Worm (Caenorhabditis elegans) whole organism, L4/young adult: Measurements from ENCODE around the gene srt-18.

Experiments
- W03F9.2 ChIP-seq: fragments of 150-350 bp; optimal IDR thresholded peaks from 2 replicates; lab custom pipeline; 2014; ENCODE audit warnings: missing biosample characterization, missing genetic modification characterization
- dao-5 ChIP-seq: sonication (generic microtip); optimal IDR thresholded peaks from 2 replicates; lab custom pipeline; 2016; ENCODE audit warnings: missing genotype, missing genetic modification characterization, moderate library complexity, missing compliant biosample characterization
- him-1 ChIP-seq: sonication (generic microtip); optimal IDR thresholded peaks from 2 replicates; lab custom pipeline; 2016; ENCODE audit warnings: missing genotype, missing genetic modification reagents, missing genetic modification characterization, missing compliant biosample characterization

- TF ChIP-seq dao-5 (tag; lab: Kevin White, UChicago) (no peak), him-1 (no peak), W03F9.2 (tag; lab: Kevin White, UChicago) (no peak)
Measured at ce11 chrV:9058627-9059026, 43.2 kb upstream of the srt-18 start, which contains the start of gene C25E10.11.
